Fruit fly (Drosophila melanogaster) whole organism, adult: ENCODE data around the gene CG17440.

ENCODE experiments used
- CG11617 ChIP-seq: fragments of 200-800 bp; sonication (Bioruptor generic); optimal IDR thresholded peaks from 2 replicates; lab custom pipeline; 2017; ENCODE audit warnings: mild to moderate bottlenecking, missing biosample characterization, missing genetic modification reagents, missing genetic modification characterization
- CG12768 ChIP-seq: fragments of 200-800 bp; sonication (Bioruptor generic); optimal IDR thresholded peaks from 2 replicates; lab custom pipeline; 2017; ENCODE audit warnings: missing biosample characterization, missing genetic modification characterization, mild to moderate bottlenecking, moderate library complexity, missing genetic modification reagents
- CG14711 ChIP-seq: fragments of 200-800 bp; sonication (Bioruptor generic); optimal IDR thresholded peaks from 2 replicates; lab custom pipeline; 2018; ENCODE audit warnings: missing biosample characterization, mild to moderate bottlenecking, missing genetic modification characterization, moderate library complexity
- CG7045 ChIP-seq: fragments of 200-800 bp; sonication (Bioruptor generic); optimal IDR thresholded peaks from 2 replicates; lab custom pipeline; 2017; ENCODE audit warnings: missing biosample characterization, mild to moderate bottlenecking, missing genetic modification characterization
- CG7101 ChIP-seq: fragments of 200-800 bp; sonication (Bioruptor generic); optimal IDR thresholded peaks from 2 replicates; lab custom pipeline; 2018; ENCODE audit warnings: missing biosample characterization, mild to moderate bottlenecking, missing genetic modification characterization, moderate library complexity
- Clk ChIP-seq: fragments of 200-800 bp; sonication (Bioruptor generic); optimal IDR thresholded peaks from 2 replicates; lab custom pipeline; 2017; ENCODE audit warnings: missing biosample characterization, missing genetic modification characterization
- Crg-1 ChIP-seq: fragments of 200-800 bp; sonication (Bioruptor generic); optimal IDR thresholded peaks from 2 replicates; lab custom pipeline; 2016; ENCODE audit warnings: missing biosample characterization, missing genetic modification characterization
- Mnt ChIP-seq: fragments of 200-800 bp; sonication (Bioruptor generic); optimal IDR thresholded peaks from 2 replicates; lab custom pipeline; 2016; ENCODE audit warnings: missing biosample characterization, mild to moderate bottlenecking, missing genetic modification characterization
- bab1 ChIP-seq: fragments of 200-800 bp; sonication (Bioruptor generic); optimal IDR thresholded peaks from 3 replicates; lab custom pipeline; 2019; ENCODE audit warnings: missing biosample characterization, mild to moderate bottlenecking, missing genetic modification characterization, moderate library complexity
- cic ChIP-seq: fragments of 200-800 bp; sonication (Bioruptor generic); optimal IDR thresholded peaks from 2 replicates; lab custom pipeline; 2017; ENCODE audit warnings: missing biosample characterization, mild to moderate bottlenecking, missing genetic modification characterization, moderate library complexity
- kay ChIP-seq: fragments of 200-800 bp; sonication (Bioruptor generic); peaks from one replicate; lab custom pipeline; 2016; ENCODE audit warnings: missing biosample characterization, missing genetic modification characterization, borderline replicate concordance
- ovo ChIP-seq: fragments of 200-800 bp; sonication (Bioruptor generic); optimal IDR thresholded peaks from 2 replicates; lab custom pipeline; 2016; ENCODE audit warnings: missing biosample characterization, missing genetic modification characterization
- pad ChIP-seq: fragments of 200-800 bp; sonication (Bioruptor generic); optimal IDR thresholded peaks from 3 replicates; lab custom pipeline; 2017; ENCODE audit warnings: missing biosample characterization, missing genetic modification characterization, mild to moderate bottlenecking, moderate library complexity, missing genetic modification reagents
- tj ChIP-seq: fragments of 200-800 bp; sonication (Bioruptor generic); optimal IDR thresholded peaks from 3 replicates; lab custom pipeline; 2017; ENCODE audit warnings: missing biosample characterization, mild to moderate bottlenecking, missing genetic modification characterization, moderate library complexity

DNA sequence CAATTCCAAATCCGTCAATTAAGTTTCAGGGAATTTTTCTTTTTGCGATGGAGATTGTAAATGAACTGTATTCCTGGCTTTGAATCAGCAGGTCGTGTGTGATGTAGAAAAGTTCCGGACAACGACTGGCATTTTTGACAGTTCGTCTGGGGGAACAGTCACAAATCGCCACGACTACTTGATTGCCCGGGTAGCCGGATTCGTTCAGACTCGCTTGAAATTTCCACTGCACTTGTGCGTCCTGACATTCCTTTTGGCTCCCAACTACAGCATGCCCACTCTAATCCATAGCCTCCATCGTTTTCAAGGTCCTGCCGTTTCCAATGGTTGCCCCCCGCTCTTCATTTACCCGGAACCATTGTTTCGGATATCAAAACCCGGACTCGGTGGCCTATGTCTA is at the start of gene CG17440:
- TF ChIP-seq Crg-1 (no peak), pad (GFP tag; lab: Kevin White, UChicago) (no peak), kay (GFP tag; lab: Kevin White, UChicago) (no peak), CG11617 (GFP tag; lab: Kevin White, UChicago) (no peak), CG7101 (tag; lab: Kevin White, UChicago) (no peak), ovo (no peak), CG12768 (GFP tag; lab: Kevin White, UChicago) (no peak), Mnt (GFP tag; lab: Kevin White, UChicago) (no peak), Clk (GFP tag; lab: Kevin White, UChicago) (no peak), tj (no peak), CG14711 (tag; lab: Kevin White, UChicago) (no peak), bab1 (GFP tag; lab: Kevin White, UChicago) (no peak), CG7045 (GFP tag; lab: Kevin White, UChicago) (no peak), cic (GFP tag; lab: Kevin White, UChicago) (no peak)
